Worm (Caenorhabditis elegans) whole organism, mixed stage, embryonic: Measurements from ENCODE around the gene bath-27.

ENCODE experiments used
- blmp-1 ChIP-seq: fragments of 150-350 bp; optimal IDR thresholded peaks from 2 replicates; lab custom pipeline; 2014; ENCODE audit warnings: missing biosample characterization, missing genetic modification characterization
- hlh-1 ChIP-seq: fragments of 150-350 bp; optimal IDR thresholded peaks from 2 replicates; lab custom pipeline; 2014; ENCODE audit warnings: missing biosample characterization, missing genetic modification reagents, missing genetic modification characterization
- lin-13 ChIP-seq: fragments of 150-350 bp; optimal IDR thresholded peaks from 2 replicates; lab custom pipeline; 2014; ENCODE audit warnings: missing biosample characterization, missing genetic modification characterization
- nhr-237 ChIP-seq: fragments of 150-350 bp; optimal IDR thresholded peaks from 2 replicates; lab custom pipeline; 2014; ENCODE audit warnings: missing biosample characterization, missing genetic modification characterization

- TF ChIP-seq blmp-1 (no peak), hlh-1 (no peak), nhr-237 (tag; lab: Kevin White, UChicago) (no peak), lin-13 (tag; lab: Kevin White, UChicago) (no peak)
These were observed 20.4 kb upstream of the bath-27 start, which contains the start of gene F14D2.7 for ce11 chrII:3338556-3338955.
